Worm (Caenorhabditis elegans) whole organism, L4/young adult: ENCODE measurements around the gene F18A12.2.
"Not testable (repeated sequence)": the region's sequence is repeated elsewhere in the genome, so short reads cannot be mapped to it uniquely, and the experiment has no call there.

Experiments used
- W03F9.2 ChIP-seq: fragments of 150-350 bp; optimal IDR thresholded peaks from 2 replicates; lab custom pipeline; 2014; ENCODE audit warnings: missing biosample characterization, missing genetic modification characterization
- dao-5 ChIP-seq: sonication (generic microtip); optimal IDR thresholded peaks from 2 replicates; lab custom pipeline; 2016; ENCODE audit warnings: missing genotype, missing genetic modification characterization, moderate library complexity, missing compliant biosample characterization
- him-1 ChIP-seq: sonication (generic microtip); optimal IDR thresholded peaks from 2 replicates; lab custom pipeline; 2016; ENCODE audit warnings: missing genotype, missing genetic modification reagents, missing genetic modification characterization, missing compliant biosample characterization

F18A12.2 gene

DNA sequence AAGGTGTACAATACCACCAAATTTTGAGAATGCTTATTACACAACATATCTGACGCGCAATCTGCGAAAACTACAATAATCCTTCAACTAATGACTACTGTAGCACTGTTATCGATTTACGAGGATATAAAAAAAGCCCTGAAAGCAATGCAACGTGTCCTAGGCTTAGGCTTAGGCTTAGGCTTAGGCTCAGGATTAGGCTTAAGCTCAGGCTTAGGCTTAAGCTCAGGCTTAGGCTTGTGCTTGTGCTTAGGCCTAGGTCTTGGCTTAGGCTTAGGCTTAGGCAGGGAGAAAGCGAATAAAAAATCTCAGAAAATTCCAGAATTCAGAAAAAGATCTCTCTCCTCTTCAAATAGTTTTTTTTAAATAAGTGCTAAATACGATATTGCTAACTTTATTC lies 44.5 kb downstream of the F18A12.2 start:
- no peak for TF ChIP-seq W03F9.2 (tag; lab: Kevin White, UChicago)
- TF ChIP-seq him-1 (tag; lab: Kevin White, UChicago) = no peak
- TF ChIP-seq dao-5 (tag; lab: Kevin White, UChicago) = no peak

DNA sequence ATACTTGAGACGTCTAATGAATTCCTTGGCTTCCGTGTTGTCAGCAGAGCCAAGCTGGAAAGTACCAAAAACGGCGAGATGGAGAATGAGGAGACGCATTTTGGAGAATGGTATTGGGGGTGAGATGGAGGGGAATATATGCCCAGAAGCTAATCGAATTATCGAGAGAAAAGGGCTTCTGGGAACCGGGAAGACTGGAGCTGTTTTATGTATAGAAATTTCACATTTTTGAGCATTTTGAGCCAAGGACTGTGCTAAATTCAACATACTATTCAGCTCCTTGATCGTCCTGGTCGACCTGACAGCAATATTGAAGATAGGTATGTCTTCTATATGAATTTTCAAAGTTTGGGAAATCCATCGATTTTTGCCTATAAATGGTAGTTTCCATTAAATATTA lies 45.4 kb downstream of the F18A12.2 start, which contains the start of gene C16C8.7:
Gene C16C8.7 (minus strand): TSS at position 101 of the 400 bp plus-strand sequence.
- no peak for TF ChIP-seq him-1 (tag; lab: Kevin White, UChicago)
- no peak for TF ChIP-seq dao-5 (tag; lab: Kevin White, UChicago)
- TF ChIP-seq W03F9.2 (tag; lab: Kevin White, UChicago) = no peak

DNA sequence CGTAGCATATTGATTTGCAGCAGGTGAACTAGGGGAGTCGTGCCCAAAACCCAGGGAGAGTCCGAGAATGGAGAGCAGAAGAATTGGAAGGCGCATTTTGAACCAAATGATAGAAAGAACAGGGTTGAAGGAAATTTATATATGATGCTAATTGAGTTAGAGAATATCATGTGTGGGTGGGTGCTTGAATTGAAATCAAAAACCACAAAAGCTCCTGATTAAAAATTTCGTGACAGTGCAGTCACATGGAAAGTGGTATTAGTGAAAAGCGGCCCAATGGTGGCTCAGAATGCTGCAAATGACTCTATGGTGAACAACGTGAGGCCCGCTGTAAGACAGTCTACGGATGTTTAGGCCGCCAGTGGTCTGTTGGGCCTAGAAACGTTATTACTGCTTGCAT lies 46.9 kb downstream of the F18A12.2 start, which contains the start of gene C16C8.8:
Gene C16C8.8 (minus strand): TSS at position 101 of the 400 bp plus-strand sequence.
- no peak for TF ChIP-seq W03F9.2 (tag; lab: Kevin White, UChicago)
- no peak for TF ChIP-seq dao-5 (tag; lab: Kevin White, UChicago)
- TF ChIP-seq him-1 (tag; lab: Kevin White, UChicago) = no peak

DNA sequence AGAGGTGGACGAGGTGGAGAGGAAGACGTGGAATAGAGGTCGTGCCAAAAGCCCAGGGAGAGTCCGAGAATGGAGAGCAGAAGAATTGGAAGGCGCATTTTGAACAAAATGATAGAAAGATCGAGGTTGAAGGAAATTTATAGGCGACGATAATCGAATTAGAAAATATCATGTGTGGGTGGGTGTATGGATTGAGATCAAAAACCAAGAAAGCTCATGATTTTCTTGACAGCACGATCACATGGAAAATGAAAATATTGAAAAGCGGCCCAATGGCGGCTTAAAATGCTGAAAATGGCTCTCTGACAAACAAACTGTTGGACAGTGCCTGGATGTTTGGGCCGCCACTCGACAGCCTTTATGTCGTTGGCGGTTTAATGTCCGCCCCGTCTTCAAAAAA lies 48.4 kb downstream of the F18A12.2 start, which contains the start of gene C16C8.9:
Gene C16C8.9 (minus strand): TSS at position 101 of the 400 bp plus-strand sequence.
- TF ChIP-seq W03F9.2 (tag; lab: Kevin White, UChicago) (no peak), dao-5 (tag; lab: Kevin White, UChicago) (no peak), him-1 (tag; lab: Kevin White, UChicago) (no peak)

DNA sequence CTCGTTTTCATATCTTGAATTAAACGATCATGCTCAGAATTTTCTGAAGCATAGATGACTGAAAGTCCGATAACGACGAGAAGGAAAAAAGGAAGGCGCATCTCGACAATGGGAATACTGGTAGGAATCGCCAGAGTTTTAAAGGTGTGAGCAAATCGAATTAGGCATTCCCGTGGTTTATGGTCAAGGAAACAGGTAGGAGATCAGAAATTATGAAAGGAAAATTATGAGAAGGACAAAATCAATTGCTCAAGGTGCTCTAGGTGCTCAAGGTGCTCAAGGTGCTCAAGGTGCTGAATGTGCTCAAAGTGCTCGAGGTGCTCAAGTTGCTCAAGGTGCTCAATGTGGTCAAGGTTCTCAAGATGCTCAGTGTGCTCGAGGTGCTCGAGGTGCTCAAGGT lies 49.9 kb downstream of the F18A12.2 start, which contains the start of gene C16C8.10:
Gene C16C8.10 (minus strand): TSS at position 101 of the 400 bp plus-strand sequence.
- not testable (repeated sequence) for TF ChIP-seq him-1, W03F9.2, dao-5 (tag; lab: Kevin White, UChicago)
